Worm (Caenorhabditis elegans): Measurements from ENCODE around the gene cyp-13A12.

cyp-13A12 gene

ce11 chrIII:13032429-13033018 lies 8.2 kb downstream of the cyp-13A12 start:
- TF ChIP-seq drap-1 (GFP tag; optimal IDR thresholded peaks at IDR 0.05) (peak; percentile 35), lin-32 (GFP tag; optimal IDR thresholded peaks at IDR 0.05) (peak; percentile 23), sem-2 (GFP tag; optimal IDR thresholded peaks at IDR 0.05) (peak; percentile 23), sptf-1 (tag; optimal IDR thresholded peaks at IDR 0.05) (peak; percentile 61), ham-2 (GFP tag; optimal IDR thresholded peaks at IDR 0.05) (peak; percentile 26), nhr-2 (tag; optimal IDR thresholded peaks at IDR 0.05) (no peak), mls-2 (tag; optimal IDR thresholded peaks at IDR 0.05) (peak; percentile 72), mep-1 (tag; optimal IDR thresholded peaks at IDR 0.05) (no peak)

- TF ChIP-seq cnd-1 (tag; optimal IDR thresholded peaks at IDR 0.05) (no peak), blmp-1 (tag; optimal IDR thresholded peaks at IDR 0.05) (no peak), mab-5 (tag; optimal IDR thresholded peaks at IDR 0.05) (no peak), nhr-237 (tag; optimal IDR thresholded peaks at IDR 0.05) (no peak), tbx-8 (GFP tag; optimal IDR thresholded peaks at IDR 0.05) (no peak), lsy-2 (tag; optimal IDR thresholded peaks at IDR 0.05) (no peak), ceh-39 (tag; optimal IDR thresholded peaks at IDR 0.05) (no peak), ceh-43 (GFP tag; optimal IDR thresholded peaks at IDR 0.05) (no peak), M03D4.4 (tag; optimal IDR thresholded peaks at IDR 0.05) (no peak), ceh-83 (GFP tag; optimal IDR thresholded peaks at IDR 0.05) (no peak), zip-8 (tag; optimal IDR thresholded peaks at IDR 0.05) (no peak), sptf-1 (tag; optimal IDR thresholded peaks at IDR 0.05) (no peak), snpc-4 (tag; optimal IDR thresholded peaks at IDR 0.05) (no peak), ham-2 (GFP tag; optimal IDR thresholded peaks at IDR 0.05) (no peak), pha-4 (tag; optimal IDR thresholded peaks at IDR 0.05) (no peak)
Measured at ce11 chrIII:13039739-13040138, 15.4 kb downstream of the cyp-13A12 start, which contains the start of gene F54F12.2. Gene F54F12.2 (plus strand): TSS chrIII:13040039.

- TF ChIP-seq mls-2 (tag; optimal IDR thresholded peaks at IDR 0.05) = no peak
Measured at ce11 chrIII:13049956-13050355, 25.6 kb downstream of the cyp-13A12 start.

ce11 chrIII:13055342-13055741 lies 31.0 kb downstream of the cyp-13A12 start, which contains the start of gene F54F12.1:
Gene F54F12.1 (minus strand): TSS chrIII:13055442.
- no peak for TF ChIP-seq unc-39 (tag; optimal IDR thresholded peaks at IDR 0.05)
- TF ChIP-seq elt-1 (tag; optimal IDR thresholded peaks at IDR 0.05; ENCODE audit: borderline replicate concordance, insufficient read depth) = no peak
- TF ChIP-seq cnd-1 (tag; optimal IDR thresholded peaks at IDR 0.05) = no peak
- no peak for TF ChIP-seq mep-1 (tag; optimal IDR thresholded peaks at IDR 0.05)
- no peak for TF ChIP-seq ztf-11 (tag; optimal IDR thresholded peaks at IDR 0.05)
- no peak for TF ChIP-seq tbx-8 (GFP tag; optimal IDR thresholded peaks at IDR 0.05)
- no peak for TF ChIP-seq hlh-1 (tag; optimal IDR thresholded peaks at IDR 0.05)
- no peak for TF ChIP-seq ceh-83 (GFP tag; optimal IDR thresholded peaks at IDR 0.05)
- no peak for TF ChIP-seq unc-120 (tag; optimal IDR thresholded peaks at IDR 0.05; ENCODE audit: poor library complexity, severe bottlenecking)
- no peak for TF ChIP-seq lsy-2 (tag; optimal IDR thresholded peaks at IDR 0.05)
- TF ChIP-seq flh-1 (GFP tag; optimal IDR thresholded peaks at IDR 0.05) = no peak
- TF ChIP-seq ham-2 (GFP tag; optimal IDR thresholded peaks at IDR 0.05) = no peak
- TF ChIP-seq unc-62 (GFP tag; optimal IDR thresholded peaks at IDR 0.05) = no peak

- TF ChIP-seq pha-4 (tag; optimal IDR thresholded peaks at IDR 0.05) = no peak
- peak; percentile 20 for TF ChIP-seq ham-2 (GFP tag; optimal IDR thresholded peaks at IDR 0.05)
Measured at ce11 chrIII:13056230-13056629, 31.9 kb downstream of the cyp-13A12 start.

- TF ChIP-seq sem-2 (GFP tag; optimal IDR thresholded peaks at IDR 0.05) = no peak
- TF ChIP-seq lsy-2 (tag; optimal IDR thresholded peaks at IDR 0.05) = no peak
- no peak for TF ChIP-seq nhr-28 (tag; optimal IDR thresholded peaks at IDR 0.05)
- TF ChIP-seq ham-2 (GFP tag; optimal IDR thresholded peaks at IDR 0.05) = no peak
- TF ChIP-seq lin-13 (tag; optimal IDR thresholded peaks at IDR 0.05) = no peak
- no peak for TF ChIP-seq hlh-1 (tag; optimal IDR thresholded peaks at IDR 0.05)
- no peak for TF ChIP-seq tbx-8 (GFP tag; optimal IDR thresholded peaks at IDR 0.05)
- no peak for TF ChIP-seq unc-62 (GFP tag; optimal IDR thresholded peaks at IDR 0.05)
- TF ChIP-seq nhr-76 (tag; optimal IDR thresholded peaks at IDR 0.05) = no peak
Measured at ce11 chrIII:13056735-13057134, 32.4 kb downstream of the cyp-13A12 start.
